Worm (Caenorhabditis elegans): ENCODE measurements around the gene ZK829.1.

Gene ZK829.1

DNA sequence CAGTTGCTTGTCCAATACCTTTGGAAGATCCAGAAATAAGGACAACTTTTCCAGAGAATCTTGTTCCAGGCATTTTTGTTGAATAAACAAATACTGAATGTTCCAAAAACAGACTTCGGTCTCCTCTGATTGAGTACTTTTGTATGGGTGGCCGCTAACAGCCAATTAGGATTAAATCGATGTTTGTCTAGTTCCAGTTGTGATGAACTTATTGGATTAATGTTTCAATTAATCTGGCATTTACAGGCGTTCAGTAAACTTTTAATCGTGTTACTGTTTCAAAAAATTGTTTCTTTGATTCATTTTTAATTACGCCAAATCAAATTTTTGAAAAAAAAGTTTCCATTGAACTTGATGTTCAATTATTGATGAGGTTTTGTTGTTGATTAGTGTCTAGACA, at the start of gene ZK829.1:
Gene ZK829.1, minus strand, starts transcription at position 101 of the 400 bp plus-strand sequence.
- TF ChIP-seq pes-1 (GFP tag; IDR thresholded peaks at IDR 0.05) = no peak
- TF ChIP-seq sea-1 (GFP tag; conservative IDR thresholded peaks at IDR 0.05) = no peak
- TF ChIP-seq tra-4 (tag; optimal IDR thresholded peaks at IDR 0.05) = no peak
- TF ChIP-seq tbx-37 (GFP tag; conservative IDR thresholded peaks at IDR 0.05) = no peak
- TF ChIP-seq hnd-1 (tag; optimal IDR thresholded peaks at IDR 0.05) = no peak
- no peak for TF ChIP-seq ceh-36 (tag; optimal IDR thresholded peaks at IDR 0.05)
- TF ChIP-seq ceh-13 (GFP tag; optimal IDR thresholded peaks at IDR 0.05) = no peak

DNA sequence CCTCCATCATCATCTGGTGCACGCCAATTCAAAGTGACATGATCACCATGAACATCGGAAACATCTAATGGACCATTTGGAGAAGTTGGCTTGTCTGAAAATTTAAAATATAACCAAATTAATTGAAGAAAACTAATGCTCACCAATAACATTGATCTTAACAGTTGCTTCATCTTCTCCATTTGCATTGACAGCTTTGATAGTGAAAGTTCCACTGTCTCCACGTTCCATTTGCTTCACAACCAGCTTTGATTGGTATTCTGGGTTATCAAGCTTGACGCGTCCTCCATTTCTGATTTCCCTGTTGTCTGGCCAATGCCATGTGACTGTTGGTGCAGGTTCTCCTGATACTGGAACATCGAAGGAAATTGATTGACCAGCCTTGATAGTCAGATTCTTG, 44.2 kb upstream of the ZK829.1 start:
- TF ChIP-seq ama-1 (optimal IDR thresholded peaks at IDR 0.05) = no peak
- TF ChIP-seq tbx-11 (GFP tag; IDR thresholded peaks at IDR 0.05) = no peak
- no peak for TF ChIP-seq F13C5.2 (tag; optimal IDR thresholded peaks at IDR 0.05)
- TF ChIP-seq flt-1 (GFP tag; IDR thresholded peaks at IDR 0.05) = no peak
- no peak for TF ChIP-seq aly-1 (tag; optimal IDR thresholded peaks at IDR 0.05)
- no peak for TF ChIP-seq sea-1 (GFP tag; conservative IDR thresholded peaks at IDR 0.05)
- TF ChIP-seq ceh-13 (GFP tag; optimal IDR thresholded peaks at IDR 0.05) = no peak

DNA sequence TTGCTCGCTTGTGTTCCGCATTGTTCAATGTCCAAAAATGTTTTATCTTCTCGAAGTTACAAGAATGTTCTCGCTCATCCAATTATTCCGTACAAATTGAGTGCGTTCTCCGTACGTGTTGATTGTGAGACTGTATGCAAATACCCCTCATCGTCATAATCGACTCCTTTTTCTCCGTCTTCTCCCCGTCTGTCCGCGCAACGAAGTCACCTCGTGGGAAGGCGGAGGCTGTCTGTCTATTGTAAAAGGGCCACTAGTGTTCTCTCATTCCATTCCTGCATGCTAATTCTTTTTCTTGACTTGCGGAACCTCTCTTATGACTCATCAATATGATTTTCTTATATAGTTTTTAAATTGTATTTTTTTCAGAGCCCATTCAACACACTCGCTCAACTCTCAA, 28.0 kb upstream of the ZK829.1 start, which contains the start of gene ZK829.9:
Gene ZK829.9, plus strand, starts transcription at position 364 of the 400 bp plus-strand sequence.
- TF ChIP-seq pes-1 (GFP tag; IDR thresholded peaks at IDR 0.05) (no peak), hnd-1 (tag; optimal IDR thresholded peaks at IDR 0.05) (no peak), ceh-13 (GFP tag; optimal IDR thresholded peaks at IDR 0.05) (no peak), F13C5.2 (tag; optimal IDR thresholded peaks at IDR 0.05) (no peak), tbx-11 (GFP tag; IDR thresholded peaks at IDR 0.05) (no peak), tra-4 (tag; optimal IDR thresholded peaks at IDR 0.05) (no peak), scrt-1 (GFP tag; IDR thresholded peaks at IDR 0.05) (no peak), ama-1 (optimal IDR thresholded peaks at IDR 0.05) (no peak), ets-7 (tag; optimal IDR thresholded peaks at IDR 0.05) (no peak), B0310.2 (tag; optimal IDR thresholded peaks at IDR 0.05) (no peak), hmbx-1 (tag; optimal IDR thresholded peaks at IDR 0.05) (no peak), hmg-4 (GFP tag; optimal IDR thresholded peaks at IDR 0.05) (no peak), sea-1 (GFP tag; conservative IDR thresholded peaks at IDR 0.05) (no peak), ceh-36 (tag; optimal IDR thresholded peaks at IDR 0.05) (no peak), flt-1 (GFP tag; IDR thresholded peaks at IDR 0.05) (no peak), aly-1 (tag; optimal IDR thresholded peaks at IDR 0.05) (no peak), tbx-37 (GFP tag; conservative IDR thresholded peaks at IDR 0.05) (no peak)

DNA sequence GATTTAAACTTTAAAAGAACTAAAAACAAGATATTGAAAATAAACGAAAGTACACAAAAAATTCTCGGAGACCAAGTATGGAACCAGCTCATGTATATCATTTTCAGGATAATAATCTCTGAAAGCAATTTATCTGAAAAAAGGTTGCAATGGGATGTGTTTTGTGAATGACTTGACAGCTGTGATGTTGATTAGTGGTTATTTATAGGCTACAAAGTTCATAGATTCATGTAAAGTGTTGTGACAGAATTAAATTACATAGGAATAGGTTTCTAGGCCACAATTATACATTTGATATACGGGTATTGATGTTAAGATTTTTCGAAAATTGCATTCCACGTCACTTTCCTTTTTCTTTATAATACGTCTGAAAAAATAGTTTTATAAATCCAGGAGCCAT, 23.1 kb upstream of the ZK829.1 start, which contains the start of gene srj-1:
Gene srj-1, minus strand, starts transcription at position 101 of the 400 bp plus-strand sequence.
- TF ChIP-seq B0310.2 (tag; optimal IDR thresholded peaks at IDR 0.05) (no peak), tra-4 (tag; optimal IDR thresholded peaks at IDR 0.05) (no peak), scrt-1 (GFP tag; IDR thresholded peaks at IDR 0.05) (no peak), tbx-37 (GFP tag; conservative IDR thresholded peaks at IDR 0.05) (no peak), aly-1 (tag; optimal IDR thresholded peaks at IDR 0.05) (no peak), ceh-13 (GFP tag; optimal IDR thresholded peaks at IDR 0.05) (no peak), tbx-11 (GFP tag; IDR thresholded peaks at IDR 0.05) (no peak), hmbx-1 (tag; optimal IDR thresholded peaks at IDR 0.05) (no peak), ets-7 (tag; optimal IDR thresholded peaks at IDR 0.05) (no peak), F13C5.2 (tag; optimal IDR thresholded peaks at IDR 0.05) (no peak), pes-1 (GFP tag; IDR thresholded peaks at IDR 0.05) (no peak), ceh-36 (tag; optimal IDR thresholded peaks at IDR 0.05) (no peak), hnd-1 (tag; optimal IDR thresholded peaks at IDR 0.05) (no peak), ama-1 (optimal IDR thresholded peaks at IDR 0.05) (no peak), hmg-4 (GFP tag; optimal IDR thresholded peaks at IDR 0.05) (no peak), sea-1 (GFP tag; conservative IDR thresholded peaks at IDR 0.05) (no peak), flt-1 (GFP tag; IDR thresholded peaks at IDR 0.05) (no peak)

DNA sequence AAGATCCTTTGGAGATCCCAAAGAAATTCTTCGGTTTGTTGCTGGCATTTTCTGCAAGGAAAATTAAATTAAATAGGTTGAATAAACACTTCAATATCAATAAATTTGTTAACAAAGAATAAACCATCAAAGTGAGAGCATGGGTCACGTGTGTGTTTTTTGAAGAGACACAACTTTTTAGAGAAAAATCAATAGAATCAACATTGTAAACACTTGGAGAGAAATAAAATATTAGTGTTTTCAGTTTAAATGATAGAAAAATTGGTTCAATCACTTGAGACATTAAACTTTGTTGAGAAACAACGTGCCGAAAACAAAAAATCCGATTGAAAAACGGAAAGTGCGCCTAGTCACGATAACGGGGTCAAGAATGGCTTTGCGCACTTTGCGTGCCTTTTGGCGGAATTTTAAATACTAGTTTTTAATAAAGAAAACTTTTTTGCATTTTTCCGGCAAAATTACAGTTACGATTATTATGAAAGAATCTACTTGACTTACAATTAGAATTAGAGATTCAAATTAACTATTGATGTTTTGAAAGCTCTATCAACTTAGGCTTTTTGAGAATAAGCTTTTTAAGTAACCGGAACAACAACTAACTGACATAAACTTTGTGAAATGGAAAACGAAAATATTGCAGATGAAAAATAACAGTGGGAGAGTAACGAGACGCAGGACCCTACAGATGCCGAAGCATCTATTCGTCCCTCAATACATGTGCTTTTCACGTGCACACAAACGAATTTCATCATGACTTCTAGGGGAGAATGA, 19.5 kb upstream of the ZK829.1 start, which contains the start of gene ZK829.7:
Gene ZK829.7, minus strand, starts transcription at position 51 of the 771 bp plus-strand sequence.
- TF ChIP-seq pes-1 (GFP tag; IDR thresholded peaks at IDR 0.05) (no peak), flt-1 (GFP tag; IDR thresholded peaks at IDR 0.05) (peak; percentile 42; the same call in 1 of the 2 replicates)

DNA sequence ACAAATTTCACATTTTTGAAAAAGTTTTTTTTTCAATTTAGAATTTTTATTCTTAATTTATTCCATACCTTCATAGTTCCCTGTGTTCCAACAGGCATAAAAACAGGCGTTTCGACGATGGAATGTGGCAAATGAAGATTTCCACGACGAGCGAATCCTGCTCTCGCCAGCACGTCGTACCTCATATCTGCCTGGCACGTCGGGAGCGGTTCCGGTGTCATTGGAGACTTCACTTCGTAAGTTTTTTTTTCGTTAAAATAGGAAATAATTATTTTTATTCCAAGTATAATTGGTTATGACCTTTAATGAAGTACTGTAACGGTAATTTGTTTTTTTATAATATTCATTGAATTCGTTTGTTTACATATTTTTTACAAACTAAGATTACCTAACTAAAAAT, 17.4 kb upstream of the ZK829.1 start, which contains the start of gene tgt-1:
Gene tgt-1, minus strand, starts transcription at position 232 of the 400 bp plus-strand sequence.
- TF ChIP-seq F13C5.2 (tag; optimal IDR thresholded peaks at IDR 0.05) (no peak), ets-7 (tag; optimal IDR thresholded peaks at IDR 0.05) (no peak), B0310.2 (tag; optimal IDR thresholded peaks at IDR 0.05) (no peak), sea-1 (GFP tag; conservative IDR thresholded peaks at IDR 0.05) (no peak), pes-1 (GFP tag; IDR thresholded peaks at IDR 0.05) (no peak), tbx-37 (GFP tag; conservative IDR thresholded peaks at IDR 0.05) (no peak), ama-1 (optimal IDR thresholded peaks at IDR 0.05) (no peak), ceh-13 (GFP tag; optimal IDR thresholded peaks at IDR 0.05) (no peak), tra-4 (tag; optimal IDR thresholded peaks at IDR 0.05) (no peak), ceh-36 (tag; optimal IDR thresholded peaks at IDR 0.05) (no peak), hnd-1 (tag; optimal IDR thresholded peaks at IDR 0.05) (no peak), tbx-11 (GFP tag; IDR thresholded peaks at IDR 0.05) (no peak), hmbx-1 (tag; optimal IDR thresholded peaks at IDR 0.05) (no peak), hmg-4 (GFP tag; optimal IDR thresholded peaks at IDR 0.05) (no peak), flt-1 (GFP tag; IDR thresholded peaks at IDR 0.05) (no peak), scrt-1 (GFP tag; IDR thresholded peaks at IDR 0.05) (no peak), aly-1 (tag; optimal IDR thresholded peaks at IDR 0.05) (no peak)

DNA sequence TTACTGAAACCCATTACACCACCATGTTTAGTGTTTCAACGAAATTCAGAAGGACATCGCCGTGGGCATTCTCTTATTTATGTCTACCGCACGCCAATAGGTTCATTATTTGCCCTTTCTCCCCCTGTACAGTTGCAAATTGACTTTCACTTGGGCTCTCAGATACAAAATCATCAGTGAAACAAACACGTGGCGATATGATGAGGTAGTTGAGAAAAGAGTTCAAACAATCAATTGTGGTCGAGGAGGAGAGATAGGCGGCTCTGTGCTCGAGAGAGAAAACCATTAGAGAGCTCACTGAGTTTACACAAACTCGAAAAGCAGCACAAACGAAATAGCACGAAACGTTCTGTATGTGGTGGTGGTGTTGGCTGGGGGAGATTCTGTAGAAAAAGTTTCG, 14.9 kb upstream of the ZK829.1 start:
- TF ChIP-seq ama-1 (optimal IDR thresholded peaks at IDR 0.05) (no peak), scrt-1 (GFP tag; IDR thresholded peaks at IDR 0.05) (no peak), pes-1 (GFP tag; IDR thresholded peaks at IDR 0.05) (no peak), hmbx-1 (tag; optimal IDR thresholded peaks at IDR 0.05) (no peak), flt-1 (GFP tag; IDR thresholded peaks at IDR 0.05) (no peak), F13C5.2 (tag; optimal IDR thresholded peaks at IDR 0.05) (no peak), ceh-13 (GFP tag; optimal IDR thresholded peaks at IDR 0.05) (no peak), hnd-1 (tag; optimal IDR thresholded peaks at IDR 0.05) (no peak), tbx-37 (GFP tag; conservative IDR thresholded peaks at IDR 0.05) (no peak), hmg-4 (GFP tag; optimal IDR thresholded peaks at IDR 0.05) (no peak)
